Worm (Caenorhabditis elegans) whole organism, L4 larva: Measurements from ENCODE around the gene R166.3.

Source experiments
- F44E2.7 ChIP-seq: fragments of 200-800 bp; sonication (Bioruptor generic); IDR thresholded peaks from 2 replicates; pipeline ENCODE4 v2.1.2; 2022; ENCODE audit warnings: missing genetic modification characterization, missing compliant biosample characterization
- F49E8.2 ChIP-seq: sonication (generic microtip); optimal IDR thresholded peaks from 2 replicates; lab custom pipeline; 2016; ENCODE audit warnings: missing compliant biosample characterization, mild to moderate bottlenecking, missing genetic modification characterization, borderline replicate concordance
- T20F7.1 ChIP-seq: fragments of 200-800 bp; sonication (Bioruptor generic); optimal IDR thresholded peaks from 2 replicates; lab custom pipeline; 2018; ENCODE audit warnings: mild to moderate bottlenecking, missing genetic modification characterization, missing compliant biosample characterization
- Y48G9A.11 ChIP-seq: fragments of 200-800 bp; sonication (Bioruptor generic); IDR thresholded peaks from 2 replicates; pipeline ENCODE4 v1.3.6; 2022; ENCODE audit warnings: missing genetic modification reagents, missing genetic modification characterization, missing compliant biosample characterization
- Y5F2A.4 ChIP-seq: fragments of 200-800 bp; sonication (Bioruptor generic); optimal IDR thresholded peaks from 2 replicates; lab custom pipeline; 2018; ENCODE audit warnings: mild to moderate bottlenecking, missing genetic modification characterization, missing compliant biosample characterization
- Y75B8A.6 ChIP-seq: fragments of 200-800 bp; sonication (Bioruptor generic); IDR thresholded peaks from 2 replicates; pipeline ENCODE4 v1.3.6; 2022; ENCODE audit warnings: missing genetic modification reagents, missing genetic modification characterization, missing compliant biosample characterization
- arid-1 ChIP-seq: fragments of 200-800 bp; sonication (Bioruptor generic); conservative IDR thresholded peaks from 2 replicates; pipeline ENCODE4 v1.3.6; 2022; ENCODE audit warnings: missing genetic modification reagents, missing genetic modification characterization, missing compliant biosample characterization
- ceh-28 ChIP-seq: fragments of 150-350 bp; optimal IDR thresholded peaks from 2 replicates; lab custom pipeline; 2014; ENCODE audit warnings: missing biosample characterization, missing genetic modification reagents, missing genetic modification characterization
- ces-1 ChIP-seq: fragments of 150-350 bp; sonication (generic microtip); optimal IDR thresholded peaks from 4 replicates; lab custom pipeline; 2014; ENCODE audit warnings: missing biosample characterization, missing genetic modification reagents, missing genetic modification characterization
- daf-12 ChIP-seq: fragments of 150-350 bp; optimal IDR thresholded peaks from 2 replicates; lab custom pipeline; 2014; ENCODE audit warnings: missing biosample characterization, missing genetic modification reagents, missing genetic modification characterization
- daf-16 ChIP-seq, 3 experiments: sonication (generic microtip); optimal IDR thresholded peaks; 2 replicates each; lab custom pipeline; 2016 to 2017; ENCODE audit warnings: missing genetic modification characterization in 3 of 3, missing genetic modification reagents in 3 of 3, mild to moderate bottlenecking in 2 of 3, missing compliant biosample characterization in 2 of 3, missing biosample characterization in 1 of 3, moderate library complexity in 1 of 3
- daf-19 ChIP-seq: fragments of 200-800 bp; sonication (Bioruptor generic); conservative IDR thresholded peaks from 2 replicates; pipeline ENCODE4 v1.3.6; 2022; ENCODE audit warnings: missing genetic modification characterization, missing compliant biosample characterization
- dve-1 ChIP-seq: sonication (generic microtip); optimal IDR thresholded peaks from 2 replicates; lab custom pipeline; 2017; ENCODE audit warnings: antibody characterized with exemption, mild to moderate bottlenecking, missing genetic modification characterization, missing compliant biosample characterization; ENCODE audit not compliant: insufficient read depth
- egl-27 ChIP-seq: sonication (generic microtip); optimal IDR thresholded peaks from 3 replicates; lab custom pipeline; 2017; ENCODE audit warnings: missing biosample characterization, missing genetic modification reagents, missing genetic modification characterization
- egl-43 ChIP-seq: fragments of 200-800 bp; sonication (Bioruptor generic); IDR thresholded peaks from 2 replicates; pipeline ENCODE4 v1.3.6; 2022; ENCODE audit warnings: missing genetic modification reagents, missing genetic modification characterization, missing compliant biosample characterization
- fkh-10 ChIP-seq: fragments of 150-350 bp; optimal IDR thresholded peaks from 2 replicates; lab custom pipeline; 2014; ENCODE audit warnings: missing biosample characterization, missing genetic modification reagents, missing genetic modification characterization
- hif-1 ChIP-seq, 2 experiments: sonication (generic microtip); optimal IDR thresholded peaks; 2 replicates each; lab custom pipeline; 2016 to 2017; ENCODE audit warnings: missing compliant biosample characterization in 2 of 2, missing genetic modification characterization in 2 of 2, missing genetic modification reagents in 2 of 2, missing genotype in 2 of 2, mild to moderate bottlenecking in 1 of 2
- hlh-11 ChIP-seq: fragments of 200-800 bp; sonication (Bioruptor generic); optimal IDR thresholded peaks from 2 replicates; lab custom pipeline; 2018; ENCODE audit warnings: mild to moderate bottlenecking, missing genetic modification characterization, missing compliant biosample characterization
- hlh-30 ChIP-seq: sonication (generic microtip); optimal IDR thresholded peaks from 2 replicates; lab custom pipeline; 2017; ENCODE audit warnings: antibody characterized with exemption, mild to moderate bottlenecking, missing genetic modification characterization, missing compliant biosample characterization; ENCODE audit not compliant: insufficient read depth
- hmg-1.1 ChIP-seq: fragments of 200-800 bp; sonication (Bioruptor generic); IDR thresholded peaks from 2 replicates; pipeline ENCODE4 v1.3.6; 2022; ENCODE audit warnings: missing genetic modification reagents, missing genetic modification characterization, missing compliant biosample characterization
- jun-1 ChIP-seq: fragments of 150-350 bp; optimal IDR thresholded peaks from 2 replicates; lab custom pipeline; 2014; ENCODE audit warnings: missing biosample characterization, missing genetic modification reagents, missing genetic modification characterization
- lim-7 ChIP-seq: fragments of 200-800 bp; sonication (Bioruptor generic); IDR thresholded peaks from 2 replicates; pipeline ENCODE4 v1.3.6; 2022; ENCODE audit warnings: missing genetic modification characterization, missing compliant biosample characterization
- lin-1 ChIP-seq: fragments of 200-800 bp; sonication (Bioruptor generic); IDR thresholded peaks from 2 replicates; pipeline ENCODE4 v1.3.6; 2022; ENCODE audit warnings: missing genetic modification reagents, missing genetic modification characterization, missing compliant biosample characterization
- lin-13 ChIP-seq: fragments of 150-350 bp; optimal IDR thresholded peaks from 2 replicates; lab custom pipeline; 2014; ENCODE audit warnings: missing biosample characterization, missing genetic modification reagents, missing genetic modification characterization
- lin-29 ChIP-seq: fragments of 200-800 bp; sonication (Bioruptor generic); IDR thresholded peaks from 2 replicates; pipeline ENCODE4 v1.3.6; 2022; ENCODE audit warnings: missing genetic modification reagents, missing genetic modification characterization, missing compliant biosample characterization
- lin-38 ChIP-seq: fragments of 200-800 bp; sonication (Bioruptor generic); IDR thresholded peaks from 2 replicates; pipeline ENCODE4 v1.3.6; 2022; ENCODE audit warnings: missing genetic modification reagents, missing genetic modification characterization, missing compliant biosample characterization
- mdl-1 ChIP-seq, 2 experiments: fragments of 150-350 bp in 1 of 2; sonication (generic microtip) in 1 of 2; optimal IDR thresholded peaks; 2 replicates each; lab custom pipeline; 2014 to 2017; ENCODE audit warnings: missing biosample characterization in 2 of 2, missing genetic modification characterization in 2 of 2
- mep-1 ChIP-seq: fragments of 150-350 bp; sonication (generic microtip); optimal IDR thresholded peaks from 3 replicates; lab custom pipeline; 2014; ENCODE audit warnings: missing biosample characterization, missing genetic modification characterization
- nhr-102 ChIP-seq: sonication (generic microtip); optimal IDR thresholded peaks from 2 replicates; lab custom pipeline; 2016; ENCODE audit warnings: mild to moderate bottlenecking, missing genetic modification characterization, moderate library complexity, missing compliant biosample characterization
- nhr-25 ChIP-seq: sonication (generic microtip); optimal IDR thresholded peaks from 2 replicates; lab custom pipeline; 2017; ENCODE audit warnings: missing genetic modification characterization, mild to moderate bottlenecking, missing compliant biosample characterization, antibody characterized with exemption, moderate library complexity, borderline replicate concordance; ENCODE audit not compliant: insufficient read depth
- nhr-28 ChIP-seq: fragments of 150-350 bp; optimal IDR thresholded peaks from 2 replicates; lab custom pipeline; 2014; ENCODE audit warnings: missing biosample characterization, missing genetic modification characterization
- nhr-42 ChIP-seq: fragments of 200-800 bp; sonication (Bioruptor generic); IDR thresholded peaks from 2 replicates; pipeline ENCODE4 v1.3.6; 2022; ENCODE audit warnings: missing genetic modification characterization, missing compliant biosample characterization
- nhr-48 ChIP-seq: sonication (generic microtip); optimal IDR thresholded peaks from 2 replicates; lab custom pipeline; 2016; ENCODE audit warnings: mild to moderate bottlenecking, missing genetic modification characterization, missing compliant biosample characterization
- nhr-76 ChIP-seq: fragments of 150-350 bp; optimal IDR thresholded peaks from 2 replicates; lab custom pipeline; 2014; ENCODE audit warnings: missing biosample characterization, missing genetic modification characterization
- pha-4 ChIP-seq, 2 experiments: fragments of 150-350 bp in 1 of 2; fragments of 200-800 bp in 1 of 2; sonication (Bioruptor generic) in 1 of 2; IDR thresholded peaks in 1 of 2; optimal IDR thresholded peaks in 1 of 2; 2 replicates each; pipeline versions ENCODE4 v1.3.6 to Lab custom; 2014 to 2022; ENCODE audit warnings: missing genetic modification characterization in 2 of 2, missing genetic modification reagents in 2 of 2, missing biosample characterization in 1 of 2, missing compliant biosample characterization in 1 of 2
- saeg-2 ChIP-seq: fragments of 200-800 bp; sonication (Bioruptor generic); IDR thresholded peaks from 2 replicates; pipeline ENCODE4 v1.3.6; 2022; ENCODE audit warnings: missing genetic modification reagents, missing genetic modification characterization, missing compliant biosample characterization
- sdz-12 ChIP-seq: fragments of 200-800 bp; sonication (Bioruptor generic); optimal IDR thresholded peaks from 2 replicates; lab custom pipeline; 2018; ENCODE audit warnings: mild to moderate bottlenecking, missing genetic modification characterization, missing compliant biosample characterization
- skn-1 ChIP-seq: fragments of 150-350 bp; optimal IDR thresholded peaks from 2 replicates; lab custom pipeline; 2014; ENCODE audit warnings: missing biosample characterization, missing genetic modification characterization
- snpc-4 ChIP-seq: fragments of 150-350 bp; optimal IDR thresholded peaks from 2 replicates; lab custom pipeline; 2014; ENCODE audit warnings: missing biosample characterization, missing genetic modification characterization
- spr-1 ChIP-seq: sonication (generic microtip); optimal IDR thresholded peaks from 2 replicates; lab custom pipeline; 2016; ENCODE audit warnings: mild to moderate bottlenecking, missing genetic modification characterization, missing compliant biosample characterization
- spr-3 ChIP-seq: fragments of 200-800 bp; sonication (Bioruptor generic); optimal IDR thresholded peaks from 2 replicates; lab custom pipeline; 2018; ENCODE audit warnings: mild to moderate bottlenecking, missing genetic modification characterization, missing compliant biosample characterization
- unc-39 ChIP-seq: sonication (generic microtip); optimal IDR thresholded peaks from 2 replicates; lab custom pipeline; 2017; ENCODE audit warnings: missing biosample characterization, missing genetic modification characterization
- unc-62 ChIP-seq, 3 experiments: fragments of 150-350 bp in 1 of 3; sonication (generic microtip); optimal IDR thresholded peaks in 2 of 3; peaks in 1 of 3; 1 replicate in 1 of 3; 2 replicates in 2 of 3; lab custom pipeline; 2014 to 2017; ENCODE audit warnings: missing biosample characterization in 3 of 3, missing genetic modification characterization in 3 of 3, missing genetic modification reagents in 3 of 3, missing genotype in 1 of 3
- vab-7 ChIP-seq: fragments of 200-800 bp; sonication (Bioruptor generic); IDR thresholded peaks from 2 replicates; pipeline ENCODE4 v1.3.6; 2022; ENCODE audit warnings: missing genetic modification reagents, missing genetic modification characterization, missing compliant biosample characterization
- zip-11 ChIP-seq: fragments of 200-800 bp; sonication (Bioruptor generic); IDR thresholded peaks from 2 replicates; pipeline ENCODE4 v1.3.6; 2022; ENCODE audit warnings: missing genetic modification characterization, missing compliant biosample characterization
- ztf-11 ChIP-seq: fragments of 150-350 bp; optimal IDR thresholded peaks from 2 replicates; lab custom pipeline; 2014; ENCODE audit warnings: missing biosample characterization, missing genetic modification characterization

R166.3 gene

DNA sequence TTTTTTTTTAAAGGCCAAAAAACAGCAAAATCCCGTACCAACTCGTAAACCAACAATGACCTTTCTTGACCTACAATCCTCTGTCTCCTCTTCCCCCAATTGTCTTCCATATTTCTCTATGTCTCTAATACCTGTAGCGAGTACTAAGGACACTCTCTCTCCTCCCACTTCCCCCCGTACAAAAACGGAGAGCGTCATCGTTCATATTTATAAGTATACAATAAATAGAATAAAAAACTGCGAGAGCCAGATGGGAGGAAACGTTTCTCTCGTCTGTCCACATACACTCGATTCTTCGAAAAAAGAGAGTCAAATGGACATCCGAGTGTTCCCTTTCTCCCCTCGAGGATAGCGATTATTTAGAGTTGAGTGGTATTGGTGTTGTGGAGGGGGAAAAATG, 34.4 kb downstream of the R166.3 start:
- TF ChIP-seq fkh-10 (GFP tag; lab: Kevin White, UChicago) (no peak), mep-1 (tag; lab: Kevin White, UChicago) (peak; percentile 43), daf-16 (GFP tag; optimal IDR thresholded peaks at IDR 0.05; lab: Kevin White, UChicago) (no peak), daf-16 (tag; optimal IDR thresholded peaks at IDR 0.05; lab: Kevin White, UChicago) (peak; percentile 6), nhr-102 (tag; lab: Kevin White, UChicago) (no peak), daf-12 (no peak), dve-1 (tag; lab: Kevin White, UChicago) (peak; percentile 50), unc-62 (GFP tag; optimal IDR thresholded peaks at IDR 0.05 in 1 of 2; lab: Kevin White, UChicago) (peak in 1 of 2 experiments; percentile 12), unc-62 (tag; optimal IDR thresholded peaks at IDR 0.05; lab: Kevin White, UChicago) (no peak), pha-4 (GFP tag; IDR thresholded peaks at IDR 0.05; lab: Robert Waterston, UW) (no peak), pha-4 (tag; optimal IDR thresholded peaks at IDR 0.05; lab: Kevin White, UChicago) (peak; percentile 88), saeg-2 (GFP tag; lab: Robert Waterston, UW) (no peak), nhr-28 (tag; lab: Kevin White, UChicago) (peak; percentile 13), sdz-12 (no peak), hmg-1.1 (GFP tag; lab: Robert Waterston, UW) (no peak), nhr-42 (GFP tag; lab: Robert Waterston, UW) (no peak), hlh-11 (peak; percentile 25), Y48G9A.11 (no peak), snpc-4 (tag; lab: Kevin White, UChicago) (no peak), lin-29 (no peak)

DNA sequence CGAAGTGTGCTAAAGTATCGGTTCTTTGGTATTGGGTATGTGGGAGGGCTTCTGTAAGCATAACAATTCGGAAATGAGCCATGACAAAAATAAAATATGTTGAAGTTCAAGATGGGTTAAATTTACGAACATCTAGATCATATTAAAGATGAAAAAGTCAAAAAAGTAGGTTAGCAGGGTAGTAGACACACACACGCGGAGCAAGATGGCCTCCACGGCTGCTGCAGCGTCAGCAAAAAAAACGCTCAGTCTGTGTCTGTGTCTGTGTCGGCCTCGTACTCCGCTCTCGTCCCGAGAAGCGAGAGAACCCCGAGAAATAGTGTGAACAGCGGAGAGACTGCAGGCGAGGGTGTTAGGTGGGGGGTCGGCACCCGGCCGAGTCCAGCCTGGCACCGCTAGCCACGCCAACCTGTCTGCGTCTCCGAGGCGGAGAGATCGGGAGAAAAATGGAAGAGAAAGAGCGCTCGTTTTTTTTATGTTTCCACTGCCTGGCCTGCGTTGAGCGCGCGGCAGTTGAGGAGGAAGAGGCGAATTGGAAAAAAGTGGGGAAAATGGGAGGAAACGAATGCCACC, 36.6 kb downstream of the R166.3 start, which contains the start of gene myrf-1:
myrf-1 (minus strand) TSS at position 51 of the 573 bp plus-strand sequence.
- no peak for TF ChIP-seq ces-1 (GFP tag; lab: Kevin White, UChicago)
- TF ChIP-seq jun-1 (tag; lab: Kevin White, UChicago) = peak; percentile 58
- no peak for TF ChIP-seq zip-11 (GFP tag; lab: Robert Waterston, UW)
- TF ChIP-seq nhr-48 (tag; lab: Kevin White, UChicago) = peak; percentile 78
- TF ChIP-seq ceh-28 (tag; lab: Kevin White, UChicago) = no peak
- peak; percentile 44 for TF ChIP-seq T20F7.1 (GFP tag; lab: Kevin White, UChicago)
- peak; percentile 76; the same call in 1 of the 2 replicates for TF ChIP-seq lin-29
- peak; percentile 89 for TF ChIP-seq nhr-25 (tag; lab: Kevin White, UChicago)
- TF ChIP-seq F44E2.7 (GFP tag; lab: Robert Waterston, UW) = no peak
- TF ChIP-seq skn-1 (tag; lab: Kevin White, UChicago) = no peak
- peak; percentile 78 for TF ChIP-seq lin-1
- no peak for TF ChIP-seq F49E8.2 (tag; lab: Kevin White, UChicago)
- peak; percentile 79 for TF ChIP-seq arid-1 (GFP tag; lab: Robert Waterston, UW)
- TF ChIP-seq egl-43 = peak; percentile 91
- TF ChIP-seq Y75B8A.6 = no peak
- peak; percentile 48 for TF ChIP-seq spr-3 (GFP tag; lab: Kevin White, UChicago)
- TF ChIP-seq nhr-76 (tag; lab: Kevin White, UChicago) = no peak
- no peak for TF ChIP-seq daf-19 (GFP tag; lab: Robert Waterston, UW)
- peak; percentile 64; the same call in 1 of the 2 replicates for TF ChIP-seq vab-7
- TF ChIP-seq hmg-1.1 (GFP tag; lab: Robert Waterston, UW) = peak; percentile 94
- TF ChIP-seq spr-1 (tag; lab: Kevin White, UChicago) = peak; percentile 74
- peak; percentile 85 for TF ChIP-seq pha-4 (GFP tag; IDR thresholded peaks at IDR 0.05; lab: Robert Waterston, UW)
- peak; percentile 32 for TF ChIP-seq pha-4 (tag; optimal IDR thresholded peaks at IDR 0.05; lab: Kevin White, UChicago)
- 0 out of 2 replicates have a peak, but pooled peaks have one; percentile 46 for TF ChIP-seq lim-7 (GFP tag; lab: Robert Waterston, UW)
- peak; percentile 47 for TF ChIP-seq lin-13 (GFP tag; lab: Kevin White, UChicago)
- TF ChIP-seq hif-1 (tag; optimal IDR thresholded peaks at IDR 0.05; lab: Kevin White, UChicago) = peak in 1 of 2 experiments; percentile 88
- peak; percentile 90 for TF ChIP-seq hlh-30 (tag; lab: Kevin White, UChicago)
- no peak for TF ChIP-seq unc-39 (tag; lab: Kevin White, UChicago)
- peak; percentile 63 for TF ChIP-seq lin-38 (GFP tag; lab: Robert Waterston, UW)
- peak; percentile 59 to 92 for TF ChIP-seq mdl-1 (tag; optimal IDR thresholded peaks at IDR 0.05; lab: Kevin White, UChicago)
- no peak for TF ChIP-seq Y5F2A.4 (GFP tag; lab: Kevin White, UChicago)
- TF ChIP-seq egl-27 = no peak
- TF ChIP-seq ztf-11 (tag; lab: Kevin White, UChicago) = no peak
